Fruit fly (Drosophila melanogaster) whole organism, prepupa: ENCODE results near the gene p.

ENCODE experiments used
- CG10631 ChIP-seq: fragments of 200-800 bp; sonication (Bioruptor generic); optimal IDR thresholded peaks from 2 replicates; lab custom pipeline; 2016; ENCODE audit warnings: missing biosample characterization, missing genetic modification characterization
- CG11294 ChIP-seq: fragments of 200-800 bp; sonication (Bioruptor generic); IDR thresholded peaks from 2 replicates; pipeline ENCODE4 v1.3.6; 2022; ENCODE audit warnings: missing biosample characterization, missing genetic modification characterization
- CG11762 ChIP-seq: fragments of 200-800 bp; sonication (Bioruptor generic); optimal IDR thresholded peaks from 3 replicates; lab custom pipeline; 2016; ENCODE audit warnings: missing biosample characterization, missing genetic modification characterization; ENCODE audit not compliant: insufficient read depth
- CG15336 ChIP-seq: fragments of 200-800 bp; sonication (Bioruptor generic); IDR thresholded peaks from 2 replicates; pipeline ENCODE4 v1.3.6; 2022; ENCODE audit warnings: missing biosample characterization, missing genetic modification characterization
- CG31627 ChIP-seq: fragments of 200-800 bp; sonication (Bioruptor generic); optimal IDR thresholded peaks from 3 replicates; lab custom pipeline; 2016; ENCODE audit warnings: missing biosample characterization, missing genetic modification characterization
- CG6163 ChIP-seq: fragments of 200-800 bp; sonication (Bioruptor generic); IDR thresholded peaks from 3 replicates; pipeline ENCODE4 v1.3.6; 2022; ENCODE audit warnings: missing biosample characterization, missing genetic modification characterization
- CG6276 ChIP-seq: fragments of 200-800 bp; sonication (Bioruptor generic); optimal IDR thresholded peaks from 2 replicates; lab custom pipeline; 2017; ENCODE audit warnings: missing biosample characterization, mild to moderate bottlenecking, missing genetic modification characterization
- CG6808 ChIP-seq: fragments of 200-800 bp; sonication (Bioruptor generic); optimal IDR thresholded peaks from 3 replicates; lab custom pipeline; 2017; ENCODE audit warnings: missing biosample characterization, missing genetic modification characterization, mild to moderate bottlenecking, moderate library complexity, missing genetic modification reagents
- CG6854 ChIP-seq: fragments of 200-800 bp; sonication (Bioruptor generic); optimal IDR thresholded peaks from 2 replicates; lab custom pipeline; 2017; ENCODE audit warnings: missing biosample characterization, mild to moderate bottlenecking, missing genetic modification characterization
- CG8119 ChIP-seq: fragments of 200-800 bp; sonication (Bioruptor generic); IDR thresholded peaks from 3 replicates; pipeline ENCODE4 v1.3.6; 2022; ENCODE audit warnings: missing biosample characterization, missing genetic modification characterization
- CG8319 ChIP-seq: fragments of 200-800 bp; sonication (Bioruptor generic); optimal IDR thresholded peaks from 3 replicates; lab custom pipeline; 2016; ENCODE audit warnings: missing biosample characterization, missing genetic modification characterization
- CG8632 ChIP-seq: fragments of 200-800 bp; sonication (Bioruptor generic); optimal IDR thresholded peaks from 3 replicates; lab custom pipeline; 2016; ENCODE audit warnings: missing biosample characterization, missing genetic modification characterization
- Eip75B ChIP-seq: fragments of 200-800 bp; sonication (Bioruptor generic); optimal IDR thresholded peaks from 3 replicates; lab custom pipeline; 2016; ENCODE audit warnings: missing biosample characterization, missing genetic modification characterization
- Eip78C ChIP-seq: fragments of 200-800 bp; sonication (Bioruptor generic); peaks from one replicate; lab custom pipeline; 2016; ENCODE audit warnings: missing biosample characterization, missing genetic modification characterization
- Eip93F ChIP-seq: fragments of 200-800 bp; sonication (Bioruptor generic); optimal IDR thresholded peaks from 2 replicates; lab custom pipeline; 2016; ENCODE audit warnings: missing biosample characterization, mild to moderate bottlenecking, missing genetic modification characterization
- Ets21C ChIP-seq: fragments of 200-800 bp; sonication (Bioruptor generic); optimal IDR thresholded peaks from 3 replicates; lab custom pipeline; 2016; ENCODE audit warnings: missing biosample characterization, missing genetic modification characterization
- Ets96B ChIP-seq: fragments of 200-800 bp; optimal IDR thresholded peaks from 2 replicates; lab custom pipeline; 2019; ENCODE audit warnings: missing biosample characterization, mild to moderate bottlenecking, missing genetic modification characterization, moderate library complexity
- Gug ChIP-seq: fragments of 200-800 bp; sonication (Bioruptor generic); IDR thresholded peaks from 2 replicates; pipeline ENCODE4 v1.3.6; 2022; ENCODE audit warnings: missing biosample characterization, missing genetic modification characterization
- Hr39 ChIP-seq: fragments of 200-800 bp; sonication (Bioruptor generic); optimal IDR thresholded peaks from 2 replicates; lab custom pipeline; 2016; ENCODE audit warnings: missing biosample characterization, missing genetic modification characterization
- Hr4 ChIP-seq: fragments of 200-800 bp; sonication (Bioruptor generic); optimal IDR thresholded peaks from 3 replicates; lab custom pipeline; 2016; ENCODE audit warnings: missing biosample characterization, missing genetic modification characterization
- Lpt ChIP-seq: fragments of 200-800 bp; sonication (Bioruptor generic); optimal IDR thresholded peaks from 3 replicates; lab custom pipeline; 2016; ENCODE audit warnings: missing biosample characterization, missing genetic modification characterization
- Smox ChIP-seq: fragments of 200-800 bp; sonication (Bioruptor generic); optimal IDR thresholded peaks from 3 replicates; lab custom pipeline; 2016; ENCODE audit warnings: missing biosample characterization, missing genetic modification characterization
- Sox102F ChIP-seq: fragments of 200-800 bp; sonication (Bioruptor generic); optimal IDR thresholded peaks from 2 replicates; lab custom pipeline; 2016; ENCODE audit warnings: missing biosample characterization, mild to moderate bottlenecking, missing genetic modification characterization
- Sox14 ChIP-seq: fragments of 200-800 bp; sonication (Bioruptor generic); optimal IDR thresholded peaks from 3 replicates; lab custom pipeline; 2016; ENCODE audit warnings: missing biosample characterization, missing genetic modification characterization
- Sox15 ChIP-seq: fragments of 200-800 bp; sonication (Bioruptor generic); optimal IDR thresholded peaks from 3 replicates; lab custom pipeline; 2016; ENCODE audit warnings: missing biosample characterization, missing genetic modification characterization
- achi ChIP-seq: fragments of 200-800 bp; sonication (Bioruptor generic); optimal IDR thresholded peaks from 3 replicates; lab custom pipeline; 2016; ENCODE audit warnings: missing biosample characterization, missing genetic modification characterization
- acj6 ChIP-seq: fragments of 200-800 bp; sonication (Bioruptor generic); optimal IDR thresholded peaks from 3 replicates; lab custom pipeline; 2016; ENCODE audit warnings: missing biosample characterization, missing genetic modification characterization
- cyc ChIP-seq: fragments of 200-800 bp; sonication (Bioruptor generic); optimal IDR thresholded peaks from 3 replicates; lab custom pipeline; 2016; ENCODE audit warnings: missing biosample characterization, missing genetic modification characterization
- eg ChIP-seq: fragments of 200-800 bp; sonication (Bioruptor generic); IDR thresholded peaks from 3 replicates; pipeline ENCODE4 v1.3.6; 2022; ENCODE audit warnings: missing biosample characterization, missing genetic modification characterization
- fd59A ChIP-seq: fragments of 200-800 bp; sonication (Bioruptor generic); optimal IDR thresholded peaks from 2 replicates; lab custom pipeline; 2017; ENCODE audit warnings: missing biosample characterization, mild to moderate bottlenecking, missing genetic modification characterization, missing genetic modification reagents
- fd85E ChIP-seq: fragments of 200-800 bp; sonication (Bioruptor generic); optimal IDR thresholded peaks from 3 replicates; lab custom pipeline; 2016; ENCODE audit warnings: missing biosample characterization, missing genetic modification characterization
- pdm3 ChIP-seq: fragments of 200-800 bp; sonication (Bioruptor generic); optimal IDR thresholded peaks from 3 replicates; lab custom pipeline; 2016; ENCODE audit warnings: missing biosample characterization, missing genetic modification characterization
- salr ChIP-seq, 2 experiments: fragments of 200-800 bp; sonication (Bioruptor generic); optimal IDR thresholded peaks; 3 replicates each; lab custom pipeline; 2016 to 2018; ENCODE audit warnings: missing biosample characterization in 2 of 2, missing genetic modification characterization in 2 of 2, mild to moderate bottlenecking in 1 of 2
- spab ChIP-seq: fragments of 200-800 bp; sonication (Bioruptor generic); optimal IDR thresholded peaks from 2 replicates; lab custom pipeline; 2017; ENCODE audit warnings: missing biosample characterization, mild to moderate bottlenecking, missing genetic modification characterization, missing genetic modification reagents
- ss ChIP-seq, 2 experiments: fragments of 200-800 bp; sonication (Bioruptor generic); optimal IDR thresholded peaks; 2 replicates in 1 of 2; 3 replicates in 1 of 2; lab custom pipeline; 2017 to 2018; ENCODE audit warnings: mild to moderate bottlenecking in 2 of 2, missing biosample characterization in 2 of 2, missing genetic modification characterization in 2 of 2, moderate library complexity in 1 of 2
- svp ChIP-seq: fragments of 200-800 bp; sonication (Bioruptor generic); peaks from one replicate; lab custom pipeline; 2016; ENCODE audit warnings: missing biosample characterization, missing genetic modification characterization
- vri ChIP-seq: fragments of 200-800 bp; sonication (Bioruptor generic); optimal IDR thresholded peaks from 3 replicates; lab custom pipeline; 2016; ENCODE audit warnings: missing biosample characterization, mild to moderate bottlenecking, missing genetic modification characterization

Gene p

dm6 chr3R:8673803-8674234, 3.3 kb upstream of the p start, which contains the start of gene mRpL19 (continued):
- no peak for TF ChIP-seq ss (GFP tag; optimal IDR thresholded peaks at IDR 0.05; lab: Kevin White, UChicago)
- no peak for TF ChIP-seq fd59A (GFP tag; lab: Kevin White, UChicago)
- no peak for TF ChIP-seq spab
- TF ChIP-seq svp (GFP tag; lab: Kevin White, UChicago), result no peak
- TF ChIP-seq CG6808 (GFP tag; lab: Kevin White, UChicago), result no peak
- TF ChIP-seq achi (GFP tag; lab: Kevin White, UChicago), result no peak
- TF ChIP-seq fd85E (GFP tag; lab: Kevin White, UChicago), result no peak
- TF ChIP-seq Hr39, result no peak
- no peak for TF ChIP-seq salr (GFP tag; optimal IDR thresholded peaks at IDR 0.05; lab: Kevin White, UChicago)
- TF ChIP-seq Lpt (GFP tag; lab: Kevin White, UChicago), result no peak
- TF ChIP-seq Ets96B (tag; lab: Kevin White, UChicago), result peak; percentile 30
- TF ChIP-seq CG6163 (GFP tag; lab: Robert Waterston, UW), result no peak
- no peak for TF ChIP-seq CG8632 (GFP tag; lab: Kevin White, UChicago)
- no peak for TF ChIP-seq cyc (GFP tag; lab: Kevin White, UChicago)
- peak; percentile 1 for TF ChIP-seq Sox102F (GFP tag; lab: Kevin White, UChicago)
- no peak for TF ChIP-seq CG11762 (GFP tag; lab: Kevin White, UChicago)
- TF ChIP-seq eg, result no peak; the same call in 2 of the 3 replicates
- no peak for TF ChIP-seq CG10631 (GFP tag; lab: Kevin White, UChicago)
- TF ChIP-seq CG6276 (GFP tag; lab: Kevin White, UChicago), result no peak
- no peak for TF ChIP-seq pdm3
- no peak for TF ChIP-seq acj6 (GFP tag; lab: Kevin White, UChicago)
- no peak for TF ChIP-seq vri (GFP tag; lab: Kevin White, UChicago)
- TF ChIP-seq CG6854 (GFP tag; lab: Kevin White, UChicago), result no peak
- peak; percentile 30 for TF ChIP-seq Smox
- TF ChIP-seq Sox14 (GFP tag; lab: Kevin White, UChicago), result peak; percentile 9

dm6 chr3R:8669900-8670528, 470 bp downstream of the p start:
- TF ChIP-seq CG11294 (GFP tag; lab: Robert Waterston, UW) (peak; percentile 40; the same call in 1 of the 2 replicates), acj6 (GFP tag; lab: Kevin White, UChicago) (peak; percentile 41), spab (no peak), CG31627 (GFP tag; lab: Kevin White, UChicago) (peak; percentile 24), Gug (GFP tag; lab: Robert Waterston, UW) (no peak), ss (GFP tag; optimal IDR thresholded peaks at IDR 0.05; lab: Kevin White, UChicago) (no peak), CG6163 (GFP tag; lab: Robert Waterston, UW) (peak; percentile 71), Hr4 (GFP tag; lab: Kevin White, UChicago) (peak; percentile 10), Eip93F (no peak), svp (GFP tag; lab: Kevin White, UChicago) (peak; percentile 74), Sox15 (peak; percentile 17), CG8319 (GFP tag; lab: Kevin White, UChicago) (peak; percentile 40), eg (peak; percentile 64), Hr39 (peak; percentile 39), Sox14 (GFP tag; lab: Kevin White, UChicago) (peak; percentile 13), salr (GFP tag; optimal IDR thresholded peaks at IDR 0.05; lab: Kevin White, UChicago) (no peak), fd59A (GFP tag; lab: Kevin White, UChicago) (no peak), CG15336 (GFP tag; lab: Robert Waterston, UW) (peak; percentile 41), Ets21C (GFP tag; lab: Kevin White, UChicago) (no peak), Eip78C (GFP tag; lab: Kevin White, UChicago) (peak; percentile 4), CG10631 (GFP tag; lab: Kevin White, UChicago) (peak; percentile 8), Eip75B (GFP tag; lab: Kevin White, UChicago) (peak; percentile 9), CG8119 (GFP tag; lab: Robert Waterston, UW) (peak; percentile 32; the same call in 2 of the 3 replicates), Ets96B (tag; lab: Kevin White, UChicago) (peak; percentile 39)
